Worm (Caenorhabditis elegans): ENCODE results near the gene M03D4.4.
A peak's percentile ranks its signal among the peaks of the same experiment; 100 is the strongest.

M03D4.4 gene

ce11 chrIV:6097040-6097928 lies 29.8 kb downstream of the M03D4.4 start (continued):
- TF ChIP-seq ZK337.2 (GFP tag; IDR thresholded peaks at IDR 0.05) = no peak
- no peak for TF ChIP-seq php-3 (GFP tag; IDR thresholded peaks at IDR 0.05)
- TF ChIP-seq nhr-76 (tag; optimal IDR thresholded peaks at IDR 0.05) = no peak
- no peak for TF ChIP-seq duxl-1 (tag; optimal IDR thresholded peaks at IDR 0.05; ENCODE audit: poor library complexity)
- TF ChIP-seq jun-1 (tag; optimal IDR thresholded peaks at IDR 0.05) = peak; percentile 35
- TF ChIP-seq nhr-102 (tag; optimal IDR thresholded peaks at IDR 0.05) = peak; percentile 65
- TF ChIP-seq ceh-82 (tag; optimal IDR thresholded peaks at IDR 0.05) = no peak
- peak; percentile 93 for TF ChIP-seq aha-1 (tag)
- no peak for TF ChIP-seq fkh-10 (GFP tag; optimal IDR thresholded peaks at IDR 0.05)
- TF ChIP-seq hif-1 (tag; optimal IDR thresholded peaks at IDR 0.05) = peak in 1 of 2 experiments; percentile 50
- TF ChIP-seq rbr-2 (tag; optimal IDR thresholded peaks at IDR 0.05) = peak; percentile 78
- TF ChIP-seq daf-12 (tag; optimal IDR thresholded peaks at IDR 0.05) = no peak
- no peak for TF ChIP-seq ama-1 (optimal IDR thresholded peaks at IDR 0.05)
- no peak for TF ChIP-seq snpc-1.2 (GFP tag; IDR thresholded peaks at IDR 0.05)
- no peak for TF ChIP-seq F49E8.2 (tag; optimal IDR thresholded peaks at IDR 0.05; ENCODE audit: borderline replicate concordance)
- peak; percentile 39 for TF ChIP-seq lin-13 (GFP tag; optimal IDR thresholded peaks at IDR 0.05)
- TF ChIP-seq hlh-11 (tag; optimal IDR thresholded peaks at IDR 0.05) = peak; percentile 98
- TF ChIP-seq ztf-11 (tag; optimal IDR thresholded peaks at IDR 0.05) = no peak
- peak; percentile 19 for TF ChIP-seq lir-3 (tag; optimal IDR thresholded peaks at IDR 0.05)
- TF ChIP-seq lim-7 (GFP tag; IDR thresholded peaks at IDR 0.05) = no peak
- TF ChIP-seq zfp-2 (tag; optimal IDR thresholded peaks at IDR 0.05) = no peak
- no peak for TF ChIP-seq Y5F2A.4 (GFP tag; optimal IDR thresholded peaks at IDR 0.05)
- TF ChIP-seq F37D6.2 (tag; optimal IDR thresholded peaks at IDR 0.05) = peak; percentile 27
- no peak for TF ChIP-seq lin-15B (tag; optimal IDR thresholded peaks at IDR 0.05)
- peak; percentile 69 for TF ChIP-seq dve-1 (tag; optimal IDR thresholded peaks at IDR 0.05; ENCODE audit: insufficient read depth)
- no peak for TF ChIP-seq gei-8 (GFP tag; optimal IDR thresholded peaks at IDR 0.05)
- TF ChIP-seq D1046.2 (GFP tag; IDR thresholded peaks at IDR 0.05) = no peak
- peak; percentile 65 for TF ChIP-seq nhr-6 (tag; optimal IDR thresholded peaks at IDR 0.05)
- TF ChIP-seq spr-3 (GFP tag; optimal IDR thresholded peaks at IDR 0.05) = no peak
- no peak for TF ChIP-seq madf-5 (GFP tag; IDR thresholded peaks at IDR 0.05)
- TF ChIP-seq Y105C5A.15 (GFP tag; IDR thresholded peaks at IDR 0.05) = no peak
- no peak for TF ChIP-seq nhr-111 (GFP tag; optimal IDR thresholded peaks at IDR 0.05)
- no peak for TF ChIP-seq skn-1 (tag; optimal IDR thresholded peaks at IDR 0.05)
- TF ChIP-seq cey-2 (tag; optimal IDR thresholded peaks at IDR 0.05; ENCODE audit: borderline replicate concordance, insufficient read depth) = no peak
- TF ChIP-seq nhr-77 (tag; optimal IDR thresholded peaks at IDR 0.05) = peak; percentile 41
- peak; percentile 64 for TF ChIP-seq nhr-11 (tag; optimal IDR thresholded peaks at IDR 0.05)
- no peak for TF ChIP-seq attf-4 (tag; optimal IDR thresholded peaks at IDR 0.05)
- no peak for TF ChIP-seq dmd-9 (GFP tag; IDR thresholded peaks at IDR 0.05)
- no peak for TF ChIP-seq arid-1 (GFP tag; conservative IDR thresholded peaks at IDR 0.05)
- no peak for TF ChIP-seq unc-39 (tag; optimal IDR thresholded peaks at IDR 0.05)
- peak; percentile 4 for TF ChIP-seq ceh-32 (tag; optimal IDR thresholded peaks at IDR 0.05; ENCODE audit: poor library complexity)
- TF ChIP-seq sdz-12 (GFP tag; optimal IDR thresholded peaks at IDR 0.05) = peak; percentile 20
- TF ChIP-seq madf-9 (GFP tag; conservative IDR thresholded peaks at IDR 0.05) = no peak
- no peak for TF ChIP-seq zip-2 (tag; optimal IDR thresholded peaks at IDR 0.05)
- 0 out of 2 replicates have a peak, but pooled peaks have one; percentile 24 for TF ChIP-seq lin-29 (GFP tag; IDR thresholded peaks at IDR 0.05)
- TF ChIP-seq nhr-48 (tag; optimal IDR thresholded peaks at IDR 0.05) = peak; percentile 84
- peak; percentile 2 to 31 for TF ChIP-seq daf-16 (GFP tag; optimal IDR thresholded peaks at IDR 0.05)
- peak; percentile 76 for TF ChIP-seq daf-16 (tag; optimal IDR thresholded peaks at IDR 0.05)
- TF ChIP-seq zag-1 (tag; optimal IDR thresholded peaks at IDR 0.05) = no peak
- TF ChIP-seq saeg-2 (GFP tag; IDR thresholded peaks at IDR 0.05) = no peak

Measured in whole organism, L4 larva.